Fruit fly (Drosophila melanogaster): ENCODE measurements around the gene Eig71Ef.

Eig71Ef gene

DNA sequence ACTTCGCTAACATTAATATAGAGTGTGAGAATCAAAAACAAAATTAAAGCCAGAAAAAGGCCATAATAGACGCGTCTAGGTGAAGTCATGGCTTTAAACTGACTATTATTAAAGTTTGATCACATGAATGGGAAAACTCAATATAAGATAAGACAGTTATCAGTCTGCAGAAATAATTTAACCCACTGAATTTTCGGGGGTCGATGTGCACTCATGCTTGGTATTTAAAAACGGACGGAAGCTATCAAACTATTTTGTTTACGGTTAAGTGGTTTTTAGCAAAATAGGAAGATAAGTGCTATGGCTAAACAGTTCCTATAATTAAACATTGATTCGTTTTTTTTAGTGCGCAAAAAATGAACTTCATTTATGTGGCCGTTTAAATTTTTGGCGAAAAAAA is 34.8 kb upstream of the Eig71Ef start, which contains the start of gene CG34451:
Gene CG34451, minus strand, starts transcription at position 101 of the 400 bp plus-strand sequence.
- no peak for TF ChIP-seq CG8089 (GFP tag; optimal IDR thresholded peaks at IDR 0.05)
- TF ChIP-seq inv (GFP tag; IDR thresholded peaks at IDR 0.05; ENCODE audit: partially characterized antibody), result no peak
- TF ChIP-seq wor (GFP tag; IDR thresholded peaks at IDR 0.05), result no peak
- TF ChIP-seq row (GFP tag; IDR thresholded peaks at IDR 0.05), result 0 out of 3 replicates have a peak, but pooled peaks have one; percentile 6
- no peak for TF ChIP-seq Dbx (GFP tag; IDR thresholded peaks at IDR 0.05)
- TF ChIP-seq dmrt99B (tag; optimal IDR thresholded peaks at IDR 0.05), result no peak
- TF ChIP-seq Ssrp (tag; optimal IDR thresholded peaks at IDR 0.05), result no peak
- no peak for TF ChIP-seq Ada2b (GFP tag; IDR thresholded peaks at IDR 0.05)
- no peak for TF ChIP-seq CG15269 (tag; optimal IDR thresholded peaks at IDR 0.05)
- TF ChIP-seq btn (GFP tag; optimal IDR thresholded peaks at IDR 0.05), result no peak
- no peak for TF ChIP-seq Bteb2 (GFP tag; optimal IDR thresholded peaks at IDR 0.05)
- TF ChIP-seq sens (GFP tag), result peak; percentile 11
- TF ChIP-seq sc (optimal IDR thresholded peaks at IDR 0.05), result no peak
- no peak for TF ChIP-seq sc (GFP tag; optimal IDR thresholded peaks at IDR 0.05)

DNA sequence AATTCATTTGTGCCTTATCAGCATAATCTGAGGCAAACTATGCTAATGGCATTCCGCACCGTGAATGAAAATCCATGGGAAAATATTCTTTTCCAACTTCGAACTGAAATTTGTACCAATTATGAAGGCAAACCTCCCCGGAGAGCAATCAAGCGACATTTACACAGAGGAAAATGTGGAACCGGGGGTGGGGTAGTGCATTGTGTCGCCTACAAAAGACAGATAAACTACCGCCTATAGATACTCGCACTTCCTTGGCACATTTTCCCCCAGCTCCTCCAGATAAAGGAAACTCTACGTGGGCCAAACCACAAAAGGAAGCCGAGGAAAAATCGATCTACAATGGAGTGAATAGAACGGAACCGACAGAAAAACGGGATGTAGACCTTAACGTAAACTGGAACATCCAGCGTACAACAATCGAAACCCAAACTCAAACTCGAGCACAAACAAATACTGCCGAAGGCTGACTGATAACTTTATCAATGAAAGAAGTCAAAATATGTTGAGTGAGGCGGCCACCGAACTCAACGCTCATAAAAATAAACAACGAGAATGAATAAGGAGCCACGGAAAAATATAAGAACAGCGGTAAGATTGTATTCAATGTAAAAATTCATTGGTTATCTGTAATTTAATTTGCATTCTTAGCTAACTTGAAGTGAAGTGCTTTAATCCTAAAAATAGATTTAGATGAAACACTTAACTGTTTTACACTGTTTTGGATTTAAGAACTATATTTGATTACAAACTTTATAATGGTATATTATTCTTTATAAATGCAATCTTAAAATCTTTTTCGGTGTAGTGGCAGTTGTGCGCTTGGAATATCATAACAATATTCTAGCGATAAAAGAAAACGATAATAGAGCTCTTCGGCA is 33.8 kb upstream of the Eig71Ef start:
- TF ChIP-seq Jarid2 (GFP tag; optimal IDR thresholded peaks at IDR 0.05) (no peak), Asciz (GFP tag; optimal IDR thresholded peaks at IDR 0.05) (no peak), kay (GFP tag; optimal IDR thresholded peaks at IDR 0.05) (no peak), tap (tag; optimal IDR thresholded peaks at IDR 0.05) (peak; percentile 73), repo (GFP tag; optimal IDR thresholded peaks at IDR 0.05) (peak; percentile 3), CG10267 (tag; optimal IDR thresholded peaks at IDR 0.05) (peak; percentile 77), CG2678 (tag; optimal IDR thresholded peaks at IDR 0.05) (peak; percentile 77), wdn (GFP tag; IDR thresholded peaks at IDR 0.05) (0 out of 2 replicates have a peak, but pooled peaks have one; percentile 10), Eip74EF (GFP tag; optimal IDR thresholded peaks at IDR 0.05) (no peak), luna (GFP tag; optimal IDR thresholded peaks at IDR 0.05) (no peak), CG11093 (GFP tag; IDR thresholded peaks at IDR 0.05) (no peak), Dek (tag; optimal IDR thresholded peaks at IDR 0.05) (peak; percentile 3), stwl (tag; optimal IDR thresholded peaks at IDR 0.05) (no peak), sim (GFP tag; IDR thresholded peaks at IDR 0.05) (no peak), CG17328 (GFP tag; IDR thresholded peaks at IDR 0.05) (no peak), NfI (GFP tag; optimal IDR thresholded peaks at IDR 0.05) (no peak), CG17568 (GFP tag; optimal IDR thresholded peaks at IDR 0.05) (no peak), CG30020 (tag; optimal IDR thresholded peaks at IDR 0.05) (peak; percentile 67), ssp (GFP tag; IDR thresholded peaks at IDR 0.05) (no peak), CG17912 (GFP tag; optimal IDR thresholded peaks at IDR 0.05) (no peak), mirr (GFP tag; optimal IDR thresholded peaks at IDR 0.05) (peak; percentile 23), tgo (GFP tag; IDR thresholded peaks at IDR 0.05) (no peak), jigr1 (GFP tag; IDR thresholded peaks at IDR 0.05) (no peak), dysf (GFP tag; IDR thresholded peaks at IDR 0.05) (0 out of 3 replicates have a peak, but pooled peaks have one; percentile 21), Hey (tag; optimal IDR thresholded peaks at IDR 0.05) (no peak), CG31224 (GFP tag; IDR thresholded peaks at IDR 0.05) (no peak), CG8388 (GFP tag; optimal IDR thresholded peaks at IDR 0.05) (peak; percentile 59), Sin3A (optimal IDR thresholded peaks at IDR 0.05) (no peak), peb (GFP tag; IDR thresholded peaks at IDR 0.05) (no peak), nom (GFP tag; optimal IDR thresholded peaks at IDR 0.05) (no peak), CG30403 (GFP tag; optimal IDR thresholded peaks at IDR 0.05) (peak; percentile 53), BtbVII (GFP tag; optimal IDR thresholded peaks at IDR 0.05) (peak; percentile 60), bab2 (GFP tag; optimal IDR thresholded peaks at IDR 0.05) (no peak), CG10431 (GFP tag; optimal IDR thresholded peaks at IDR 0.05) (no peak), HHEX (GFP tag; optimal IDR thresholded peaks at IDR 0.05) (no peak)

Measured in whole organism, embryonic.